Fruit fly (Drosophila melanogaster): ENCODE data around the gene CG31915.
A peak's percentile ranks its signal among the peaks of the same experiment; 100 is the strongest.

Gene CG31915

dm6 chr2L:5525723-5526122 lies 2.2 kb upstream of the CG31915 start, which contains the start of gene Cap-D3 (continued):
- TF ChIP-seq Elba2 (GFP tag; optimal IDR thresholded peaks at IDR 0.05) (no peak), fd96Cb (tag; optimal IDR thresholded peaks at IDR 0.05) (no peak), CG6791 (GFP tag; IDR thresholded peaks at IDR 0.05; ENCODE audit: partially characterized antibody) (peak; percentile 78), HHEX (GFP tag; optimal IDR thresholded peaks at IDR 0.05) (no peak), org-1 (GFP tag; optimal IDR thresholded peaks at IDR 0.05) (no peak), zf30C (GFP tag; optimal IDR thresholded peaks at IDR 0.05) (no peak), CG7271 (tag; optimal IDR thresholded peaks at IDR 0.05) (no peak), gsb (GFP tag; IDR thresholded peaks at IDR 0.05) (no peak), sens-2 (GFP tag; IDR thresholded peaks at IDR 0.05) (no peak), CG4424 (GFP tag; optimal IDR thresholded peaks at IDR 0.05) (no peak), sisA (GFP tag; IDR thresholded peaks at IDR 0.05) (no peak), caup (GFP tag; optimal IDR thresholded peaks at IDR 0.05; ENCODE audit: severe bottlenecking) (no peak), CG18619 (GFP tag; optimal IDR thresholded peaks at IDR 0.05) (no peak), CG15514 (GFP tag; optimal IDR thresholded peaks at IDR 0.05) (no peak), kay (GFP tag; optimal IDR thresholded peaks at IDR 0.05) (no peak), lola (GFP tag; optimal IDR thresholded peaks at IDR 0.05) (no peak), CG11504 (tag; optimal IDR thresholded peaks at IDR 0.05) (no peak), danr (GFP tag; IDR thresholded peaks at IDR 0.05) (no peak), so (GFP tag; IDR thresholded peaks at IDR 0.05) (no peak), emc (GFP tag; optimal IDR thresholded peaks at IDR 0.05) (no peak), Fer1 (GFP tag; optimal IDR thresholded peaks at IDR 0.05) (no peak), CG13287 (GFP tag; IDR thresholded peaks at IDR 0.05; ENCODE audit: partially characterized antibody) (peak; percentile 69), zen (tag; optimal IDR thresholded peaks at IDR 0.05) (no peak), mld (GFP tag; IDR thresholded peaks at IDR 0.05; ENCODE audit: partially characterized antibody) (peak; percentile 53; the same call in 1 of the 3 replicates), CG31365 (tag; optimal IDR thresholded peaks at IDR 0.05) (no peak), nerfin-2 (GFP tag; IDR thresholded peaks at IDR 0.05; ENCODE audit: partially characterized antibody) (peak; percentile 72), CG12155 (GFP tag; optimal IDR thresholded peaks at IDR 0.05) (no peak), Dref (GFP tag; IDR thresholded peaks at IDR 0.05) (peak; percentile 71), E2f2 (GFP tag; IDR thresholded peaks at IDR 0.05) (peak; percentile 84), Six4 (GFP tag; optimal IDR thresholded peaks at IDR 0.05) (no peak), CG43689 (GFP tag; IDR thresholded peaks at IDR 0.05) (no peak), H15 (GFP tag; IDR thresholded peaks at IDR 0.05) (no peak), Fer2 (tag; optimal IDR thresholded peaks at IDR 0.05) (no peak), Camta (GFP tag; optimal IDR thresholded peaks at IDR 0.05) (no peak), cad (GFP tag; optimal IDR thresholded peaks at IDR 0.05) (no peak), gem (tag; optimal IDR thresholded peaks at IDR 0.05) (no peak), knrl (GFP tag; IDR thresholded peaks at IDR 0.05; ENCODE audit: partially characterized antibody) (peak; percentile 28; the same call in 1 of the 3 replicates), CG17802 (tag; optimal IDR thresholded peaks at IDR 0.05) (peak; percentile 94), CG12219 (GFP tag; optimal IDR thresholded peaks at IDR 0.05) (no peak), Dp (GFP tag; optimal IDR thresholded peaks at IDR 0.05) (peak; percentile 74), CG12391 (tag; optimal IDR thresholded peaks at IDR 0.05) (no peak), CG10321 (GFP tag; IDR thresholded peaks at IDR 0.05) (no peak), ci (GFP tag; IDR thresholded peaks at IDR 0.05) (peak; percentile 28; the same call in 1 of the 3 replicates), CG18262 (tag; optimal IDR thresholded peaks at IDR 0.05) (no peak), Mrtf (GFP tag; IDR thresholded peaks at IDR 0.05) (no peak), cato (GFP tag; optimal IDR thresholded peaks at IDR 0.05; ENCODE audit: borderline replicate concordance) (no peak), CG15269 (tag; optimal IDR thresholded peaks at IDR 0.05) (no peak), ken (GFP tag; IDR thresholded peaks at IDR 0.05) (no peak), Oaz (GFP tag; IDR thresholded peaks at IDR 0.05) (no peak), prd (optimal IDR thresholded peaks at IDR 0.05) (no peak), prd (GFP tag; IDR thresholded peaks at IDR 0.05) (no peak)
